Worm (Caenorhabditis elegans): ENCODE measurements around the gene F45D3.1.

- TF ChIP-seq sea-2 (GFP tag; IDR thresholded peaks at IDR 0.05) (no peak), lsl-1 (GFP tag; optimal IDR thresholded peaks at IDR 0.05) (no peak), nfya-1 (tag; optimal IDR thresholded peaks at IDR 0.05; ENCODE audit: borderline replicate concordance, insufficient read depth) (no peak), F49E8.2 (tag; optimal IDR thresholded peaks at IDR 0.05; ENCODE audit: insufficient read depth) (no peak), hrde-1 (tag; optimal IDR thresholded peaks at IDR 0.05; ENCODE audit: borderline replicate concordance) (no peak), Y67H2A.10 (GFP tag; conservative IDR thresholded peaks at IDR 0.05) (no peak), ekl-4 (GFP tag; IDR thresholded peaks at IDR 0.05) (no peak), attf-3 (GFP tag; conservative IDR thresholded peaks at IDR 0.05) (no peak), die-1 (tag; optimal IDR thresholded peaks at IDR 0.05) (no peak), madf-8 (GFP tag; conservative IDR thresholded peaks at IDR 0.05) (no peak), F33H1.4 (GFP tag; IDR thresholded peaks at IDR 0.05) (no peak), nfya-2 (GFP tag; IDR thresholded peaks at IDR 0.05) (no peak), ztf-25 (GFP tag; IDR thresholded peaks at IDR 0.05) (no peak), pha-4 (tag; optimal IDR thresholded peaks at IDR 0.05) (no peak)
These were observed 25.0 kb downstream of the F45D3.1 start for ce11 chrV:12551638-12552478.

Measured in whole organism, young adult.